Worm (Caenorhabditis elegans) whole organism, L3 larva: ENCODE data around the gene fbxb-48.

Experiments
- R02D3.7 ChIP-seq: fragments of 150-350 bp; optimal IDR thresholded peaks from 2 replicates; lab custom pipeline; 2014; ENCODE audit warnings: missing biosample characterization, missing genetic modification characterization
- ZK546.5 ChIP-seq: sonication (generic microtip); optimal IDR thresholded peaks from 2 replicates; lab custom pipeline; 2017; ENCODE audit warnings: missing biosample characterization, missing genetic modification characterization
- ceh-16 ChIP-seq: sonication (generic microtip); optimal IDR thresholded peaks from 2 replicates; lab custom pipeline; 2017; ENCODE audit warnings: missing biosample characterization, missing genetic modification characterization
- ceh-28 ChIP-seq: fragments of 150-350 bp; optimal IDR thresholded peaks from 2 replicates; lab custom pipeline; 2014; ENCODE audit warnings: missing biosample characterization, missing genetic modification reagents, missing genetic modification characterization
- ceh-82 ChIP-seq: fragments of 150-350 bp; optimal IDR thresholded peaks from 2 replicates; lab custom pipeline; 2014; ENCODE audit warnings: missing biosample characterization, missing genetic modification characterization
- egl-5 ChIP-seq: fragments of 150-350 bp; optimal IDR thresholded peaks from 2 replicates; lab custom pipeline; 2017; ENCODE audit warnings: missing biosample characterization, missing genetic modification reagents, missing genetic modification characterization, inconsistent platforms
- elt-1 ChIP-seq: fragments of 150-350 bp; optimal IDR thresholded peaks from 2 replicates; lab custom pipeline; 2014; ENCODE audit warnings: missing biosample characterization, missing genetic modification characterization
- elt-2 ChIP-seq: sonication (generic microtip); optimal IDR thresholded peaks from 2 replicates; lab custom pipeline; 2016; ENCODE audit warnings: missing genetic modification reagents, mild to moderate bottlenecking, missing genetic modification characterization, missing compliant biosample characterization
- elt-3 ChIP-seq, 3 experiments: fragments of 150-350 bp in 1 of 3; sonication (generic microtip) in 2 of 3; optimal IDR thresholded peaks; 2 replicates in 2 of 3; 4 replicates in 1 of 3; lab custom pipeline; 2014 to 2017; ENCODE audit warnings: missing biosample characterization in 3 of 3, missing genetic modification characterization in 3 of 3
- eor-1 ChIP-seq, 2 experiments: fragments of 150-350 bp; optimal IDR thresholded peaks; 2 replicates each; lab custom pipeline; 2014 to 2018; ENCODE audit warnings: missing biosample characterization in 2 of 2, missing genetic modification characterization in 2 of 2
- jun-1 ChIP-seq: fragments of 150-350 bp; optimal IDR thresholded peaks from 2 replicates; lab custom pipeline; 2014; ENCODE audit warnings: missing biosample characterization, missing genetic modification reagents, missing genetic modification characterization
- lsy-12 ChIP-seq: sonication (generic microtip); optimal IDR thresholded peaks from 2 replicates; lab custom pipeline; 2016; ENCODE audit warnings: mild to moderate bottlenecking, missing genetic modification characterization, missing compliant biosample characterization
- mdl-1 ChIP-seq: fragments of 150-350 bp; optimal IDR thresholded peaks from 2 replicates; lab custom pipeline; 2014; ENCODE audit warnings: missing biosample characterization, missing genetic modification characterization
- mml-1 ChIP-seq: fragments of 150-350 bp; sonication (generic microtip); optimal IDR thresholded peaks from 3 replicates; lab custom pipeline; 2014; ENCODE audit warnings: missing biosample characterization, missing genetic modification characterization
- nhr-23 ChIP-seq: fragments of 150-350 bp; optimal IDR thresholded peaks from 2 replicates; lab custom pipeline; 2014; ENCODE audit warnings: missing biosample characterization, missing genetic modification reagents, missing genetic modification characterization
- nhr-237 ChIP-seq: fragments of 150-350 bp; optimal IDR thresholded peaks from 2 replicates; lab custom pipeline; 2014; ENCODE audit warnings: missing biosample characterization, missing genetic modification characterization
- nhr-25 ChIP-seq: sonication (generic microtip); optimal IDR thresholded peaks from 2 replicates; lab custom pipeline; 2017; ENCODE audit warnings: missing biosample characterization, missing genetic modification characterization
- nhr-28 ChIP-seq: fragments of 150-350 bp; optimal IDR thresholded peaks from 2 replicates; lab custom pipeline; 2014; ENCODE audit warnings: missing biosample characterization, missing genetic modification characterization
- nhr-43 ChIP-seq: sonication (generic microtip); optimal IDR thresholded peaks from 2 replicates; lab custom pipeline; 2016; ENCODE audit warnings: mild to moderate bottlenecking, missing genetic modification characterization, missing compliant biosample characterization; ENCODE audit not compliant: poor library complexity, severe bottlenecking
- nhr-77 ChIP-seq: fragments of 150-350 bp; optimal IDR thresholded peaks from 2 replicates; lab custom pipeline; 2014; ENCODE audit warnings: missing biosample characterization, missing genetic modification characterization
- pha-4 ChIP-seq: fragments of 150-350 bp; optimal IDR thresholded peaks from 2 replicates; lab custom pipeline; 2014; ENCODE audit warnings: missing biosample characterization, missing genetic modification reagents, missing genetic modification characterization
- pqm-1 ChIP-seq: fragments of 150-350 bp; optimal IDR thresholded peaks from 2 replicates; lab custom pipeline; 2017; ENCODE audit warnings: missing biosample characterization, missing genetic modification characterization, inconsistent platforms
- skn-1 ChIP-seq: fragments of 150-350 bp; optimal IDR thresholded peaks from 2 replicates; lab custom pipeline; 2014; ENCODE audit warnings: missing biosample characterization, missing genetic modification characterization
- snpc-4 ChIP-seq: fragments of 150-350 bp; optimal IDR thresholded peaks from 2 replicates; lab custom pipeline; 2014; ENCODE audit warnings: missing biosample characterization, missing genetic modification characterization
- unc-39 ChIP-seq: sonication (generic microtip); optimal IDR thresholded peaks from 4 replicates; lab custom pipeline; 2017; ENCODE audit warnings: missing biosample characterization, missing genetic modification characterization
- unc-62 ChIP-seq: fragments of 150-350 bp; sonication (generic microtip); optimal IDR thresholded peaks from 4 replicates; lab custom pipeline; 2014; ENCODE audit warnings: missing biosample characterization, missing genetic modification reagents, missing genetic modification characterization
- ztf-11 ChIP-seq: fragments of 150-350 bp; optimal IDR thresholded peaks from 2 replicates; lab custom pipeline; 2014; ENCODE audit warnings: missing biosample characterization, missing genetic modification characterization

The fbxb-48 gene

DNA sequence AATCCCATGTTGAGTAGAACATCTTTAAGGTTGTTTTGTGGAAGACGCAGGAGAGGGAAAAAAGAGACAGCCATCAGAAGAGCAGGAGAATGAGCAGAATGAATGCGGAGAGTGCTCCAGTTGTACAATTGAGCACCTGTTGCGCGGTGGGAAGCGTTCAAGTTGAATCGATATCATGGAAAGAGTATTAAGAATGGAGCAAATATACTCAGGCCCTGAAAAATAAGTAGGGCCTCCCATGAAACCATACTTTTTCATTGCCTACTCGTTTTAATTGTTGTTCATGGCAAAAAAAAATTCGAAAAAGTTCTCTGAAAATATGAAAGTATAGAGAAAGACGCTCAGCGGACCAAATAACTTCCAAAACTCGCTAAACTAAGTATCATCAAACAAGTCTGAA is at the start of gene fbxb-48:
Gene fbxb-48, minus strand, starts transcription at position 101 of the 400 bp plus-strand sequence.
- TF ChIP-seq nhr-28 (no peak), nhr-43 (tag; lab: Kevin White, UChicago) (no peak), unc-39 (tag; lab: Kevin White, UChicago) (no peak), mml-1 (tag; lab: Kevin White, UChicago) (no peak), jun-1 (tag; lab: Kevin White, UChicago) (no peak), ceh-16 (tag; lab: Kevin White, UChicago) (no peak), ZK546.5 (no peak), lsy-12 (no peak), elt-3 (tag; optimal IDR thresholded peaks at IDR 0.05; lab: Kevin White, UChicago) (no peak), eor-1 (tag; optimal IDR thresholded peaks at IDR 0.05; lab: Kevin White, UChicago) (no peak), unc-62 (no peak), nhr-25 (tag; lab: Kevin White, UChicago) (no peak)

DNA sequence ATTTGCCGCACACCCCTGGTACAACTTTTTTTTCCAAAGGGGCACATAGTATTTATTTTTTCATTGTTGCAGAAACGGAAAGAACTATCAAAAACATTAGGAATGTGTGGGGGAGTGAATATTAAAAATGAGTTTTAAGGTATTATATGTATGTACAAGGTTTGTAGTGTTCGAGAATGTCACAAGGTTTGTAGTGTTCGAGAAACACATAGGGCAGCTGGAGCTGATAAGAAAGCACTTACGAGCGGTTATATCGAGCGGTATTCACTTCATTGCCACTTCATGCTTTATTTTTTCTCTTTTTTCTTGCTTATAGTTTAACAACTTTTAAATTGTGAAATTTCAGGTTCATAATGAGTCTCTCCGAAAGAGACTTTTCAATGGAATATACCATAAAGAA is 48.4 kb upstream of the fbxb-48 start:
- TF ChIP-seq pqm-1 (tag; lab: Kevin White, UChicago), result peak; percentile 39
- peak; percentile 75 for TF ChIP-seq elt-2

DNA sequence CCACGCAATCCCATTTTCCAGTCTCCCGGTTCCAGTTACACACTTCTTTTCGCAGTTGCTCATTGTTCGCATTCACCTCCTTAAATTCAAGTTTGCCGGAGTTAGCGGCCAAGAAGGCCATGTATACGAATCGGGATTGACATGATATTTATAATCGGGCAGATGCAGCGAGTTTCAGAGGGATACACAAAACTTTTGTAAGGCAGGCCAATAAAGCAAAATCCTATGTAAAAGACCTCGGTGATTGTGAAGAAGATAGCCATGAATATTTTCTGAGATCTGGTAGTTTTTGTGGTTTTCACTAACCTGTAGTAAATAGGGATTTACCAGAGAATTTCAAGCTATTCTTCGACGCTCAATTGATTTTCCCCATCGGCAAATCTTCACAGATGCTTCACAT is 47.7 kb upstream of the fbxb-48 start:
- no peak for TF ChIP-seq unc-62
- TF ChIP-seq jun-1 (tag; lab: Kevin White, UChicago), result no peak
- TF ChIP-seq nhr-23 (tag; lab: Kevin White, UChicago), result no peak
- no peak for TF ChIP-seq skn-1
- no peak for TF ChIP-seq R02D3.7

DNA sequence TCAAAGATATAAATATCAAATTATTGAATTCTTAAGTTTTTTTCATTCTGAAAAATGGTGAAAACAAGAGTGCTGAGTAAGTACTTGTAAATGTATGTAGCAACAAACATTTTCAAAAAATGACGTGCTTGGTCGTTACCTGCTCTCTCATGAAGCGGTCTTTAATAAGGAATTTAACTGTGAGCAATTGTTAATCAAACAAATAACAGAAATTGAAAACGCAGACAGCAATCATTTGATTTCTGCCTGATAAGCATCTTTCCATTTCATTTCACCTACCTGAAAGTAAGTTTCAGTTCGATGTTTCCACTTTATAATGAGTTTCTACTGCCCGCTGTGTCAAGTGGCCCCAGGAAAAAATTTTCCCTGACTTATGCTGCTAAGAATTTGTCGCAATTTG is 44.0 kb upstream of the fbxb-48 start, which contains the start of gene math-28:
Gene math-28, plus strand, starts transcription at position 301 of the 400 bp plus-strand sequence.
- TF ChIP-seq elt-1 (tag; lab: Kevin White, UChicago), result no peak
- TF ChIP-seq, all 47 proteins: peak for 0

DNA sequence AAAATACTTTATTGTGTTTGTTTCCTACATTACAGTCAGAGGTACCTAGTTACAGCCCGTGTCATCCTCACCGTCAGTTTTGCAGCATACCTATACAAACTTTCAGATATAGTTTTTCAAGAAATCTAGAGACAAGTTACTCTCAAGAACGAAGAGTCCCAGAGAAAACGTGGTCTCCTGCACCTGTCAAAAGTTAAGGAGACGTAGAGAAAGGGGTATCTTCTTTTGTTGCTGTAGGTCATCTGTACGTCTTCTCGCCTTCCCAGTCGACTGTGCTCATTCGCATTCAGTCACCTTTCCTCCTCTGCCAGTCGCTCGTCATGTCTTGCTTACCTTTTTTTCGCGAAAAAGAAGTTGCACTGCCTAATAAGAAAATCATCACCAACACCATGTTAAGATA is 42.5 kb upstream of the fbxb-48 start, which contains the start of gene F36H5.4:
Gene F36H5.4, plus strand, starts transcription at position 301 of the 400 bp plus-strand sequence.
- TF ChIP-seq eor-1 (tag; optimal IDR thresholded peaks at IDR 0.05; lab: Kevin White, UChicago), result no peak

DNA sequence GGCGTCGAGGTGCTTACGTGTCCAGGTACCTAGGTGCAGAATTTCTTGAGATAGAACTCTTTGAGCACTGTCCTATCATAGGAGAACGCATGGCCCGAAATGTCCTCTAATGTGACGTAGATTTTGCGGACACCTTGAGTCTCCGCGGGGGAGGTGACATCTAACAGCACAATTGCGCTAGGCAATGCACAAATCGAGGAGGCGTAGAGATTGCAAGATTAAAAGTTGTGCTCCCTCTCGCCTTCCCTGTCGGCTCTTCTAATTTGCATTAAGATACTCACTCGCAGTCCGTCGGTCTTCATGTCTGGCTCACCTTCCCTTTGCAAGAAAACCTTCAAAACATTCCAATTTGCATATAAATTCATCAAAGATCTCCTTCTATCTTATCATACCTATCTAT is 40.5 kb upstream of the fbxb-48 start, which contains the start of gene F36H5.18:
Gene F36H5.18, plus strand, starts transcription at position 301 of the 400 bp plus-strand sequence.
- TF ChIP-seq ceh-28, result no peak
- no peak for TF ChIP-seq ceh-82
- no peak for TF ChIP-seq ztf-11 (tag; lab: Kevin White, UChicago)
- no peak for TF ChIP-seq nhr-77

DNA sequence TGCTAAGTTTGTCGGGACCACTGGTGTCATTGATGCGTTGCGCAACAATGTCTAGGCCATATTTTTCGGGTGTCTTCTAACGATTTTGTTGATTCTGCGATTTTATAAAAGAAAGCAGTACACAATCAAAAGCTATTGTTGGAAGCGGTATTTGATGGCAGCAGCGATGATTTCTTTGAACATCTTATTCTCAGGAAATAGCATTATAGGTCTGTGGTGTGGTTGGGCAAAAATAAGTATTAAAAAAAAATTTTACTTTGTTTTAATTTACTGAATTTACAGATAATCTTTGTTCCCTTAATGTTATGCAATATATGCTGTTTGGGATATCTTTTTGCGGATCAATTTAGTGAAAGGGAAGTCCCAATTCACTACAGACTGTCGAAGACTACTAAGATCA is 38.0 kb upstream of the fbxb-48 start, which contains the start of gene F36H5.10:
Gene F36H5.10, plus strand, starts transcription at position 301 of the 400 bp plus-strand sequence.
- TF ChIP-seq egl-5 (no peak), pha-4 (tag; lab: Kevin White, UChicago) (no peak), nhr-23 (tag; lab: Kevin White, UChicago) (no peak), nhr-77 (no peak), ceh-28 (no peak), skn-1 (no peak), unc-62 (no peak), R02D3.7 (no peak), ztf-11 (tag; lab: Kevin White, UChicago) (no peak), mml-1 (tag; lab: Kevin White, UChicago) (no peak), ceh-16 (tag; lab: Kevin White, UChicago) (no peak), mdl-1 (tag; lab: Kevin White, UChicago) (no peak), nhr-237 (tag; lab: Kevin White, UChicago) (no peak)
- TF ChIP-seq, all 47 proteins: peak for 0

DNA sequence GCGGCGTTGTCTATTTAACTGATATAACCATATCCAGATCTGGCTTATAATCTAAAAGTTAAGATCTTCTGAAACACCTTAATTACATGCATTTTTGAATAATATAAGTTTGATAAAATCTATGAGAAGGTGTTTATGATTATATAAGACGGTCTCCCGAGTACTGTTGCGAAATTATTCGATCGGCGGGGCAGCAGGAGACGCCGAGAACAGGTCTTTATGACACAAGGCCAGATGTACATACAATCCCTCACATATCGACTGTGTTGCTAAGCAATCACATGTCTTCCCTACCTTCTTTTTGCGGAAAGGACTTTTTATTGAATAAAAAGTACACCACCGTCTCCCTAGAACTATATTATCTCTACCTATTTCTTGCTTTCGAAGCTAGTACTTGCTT is 37.5 kb upstream of the fbxb-48 start, which contains the start of gene fbxb-53:
Gene fbxb-53, plus strand, starts transcription at position 301 of the 400 bp plus-strand sequence.
- TF ChIP-seq snpc-4 (no peak), pqm-1 (tag; lab: Kevin White, UChicago) (no peak)
